Fruit fly (Drosophila melanogaster): ENCODE results near the gene Act88F.

The Act88F gene

dm6 chr3R:15420375-15420931 lies 19.3 kb upstream of the Act88F start (continued):
- TF ChIP-seq CG1832 (GFP tag; optimal IDR thresholded peaks at IDR 0.05) (peak; percentile 57), sob (GFP tag; IDR thresholded peaks at IDR 0.05) (no peak), CG3995 (GFP tag; optimal IDR thresholded peaks at IDR 0.05) (no peak), pum (GFP tag; optimal IDR thresholded peaks at IDR 0.05) (no peak), Jarid2 (GFP tag; optimal IDR thresholded peaks at IDR 0.05) (peak; percentile 43), Med (GFP tag) (peak; percentile 45), zfh2 (GFP tag; optimal IDR thresholded peaks at IDR 0.05) (no peak), nerfin-1 (tag; optimal IDR thresholded peaks at IDR 0.05) (no peak), sqz (GFP tag; optimal IDR thresholded peaks at IDR 0.05) (peak; percentile 82), danr (GFP tag; IDR thresholded peaks at IDR 0.05) (no peak), CG10543 (GFP tag; optimal IDR thresholded peaks at IDR 0.05) (peak; percentile 4), zen (tag; optimal IDR thresholded peaks at IDR 0.05) (peak; percentile 47), CG4424 (GFP tag; optimal IDR thresholded peaks at IDR 0.05) (no peak), CG9817 (tag; optimal IDR thresholded peaks at IDR 0.05) (no peak), Lpt (GFP tag; optimal IDR thresholded peaks at IDR 0.05) (peak; percentile 66), TFAM (GFP tag; optimal IDR thresholded peaks at IDR 0.05) (no peak), sens (GFP tag) (peak; percentile 69), CG15269 (tag; optimal IDR thresholded peaks at IDR 0.05) (no peak), Asciz (GFP tag; optimal IDR thresholded peaks at IDR 0.05) (no peak), dysf (GFP tag; IDR thresholded peaks at IDR 0.05) (no peak), CG13775 (GFP tag; optimal IDR thresholded peaks at IDR 0.05) (no peak), lbe (GFP tag; optimal IDR thresholded peaks at IDR 0.05) (no peak), disco-r (GFP tag; optimal IDR thresholded peaks at IDR 0.05) (no peak), Trl (optimal IDR thresholded peaks at IDR 0.05) (peak; percentile 87 to 97), Trl (GFP tag; optimal IDR thresholded peaks at IDR 0.05) (peak; percentile 41), rib (GFP tag; IDR thresholded peaks at IDR 0.05) (peak; percentile 25; the same call in 1 of the 2 replicates), Nf-YA (GFP tag; IDR thresholded peaks at IDR 0.05) (0 out of 2 replicates have a peak, but pooled peaks have one; percentile 10), Dbx (GFP tag; IDR thresholded peaks at IDR 0.05) (0 out of 3 replicates have a peak, but pooled peaks have one; percentile 37), unc-4 (GFP tag; IDR thresholded peaks at IDR 0.05; ENCODE audit: partially characterized antibody) (peak; percentile 22; the same call in 1 of the 2 replicates), CG16815 (GFP tag; optimal IDR thresholded peaks at IDR 0.05) (no peak), CG11695 (GFP tag; IDR thresholded peaks at IDR 0.05) (0 out of 3 replicates have a peak, but pooled peaks have one; percentile 53), CG5953 (GFP tag; IDR thresholded peaks at IDR 0.05) (0 out of 2 replicates have a peak, but pooled peaks have one; percentile 12), hbn (GFP tag; IDR thresholded peaks at IDR 0.05; ENCODE audit: partially characterized antibody) (0 out of 2 replicates have a peak, but pooled peaks have one; percentile 49), Dfd (GFP tag; optimal IDR thresholded peaks at IDR 0.05) (no peak), NC2α (GFP tag; optimal IDR thresholded peaks at IDR 0.05) (no peak), slbo (GFP tag; IDR thresholded peaks at IDR 0.05) (no peak), Dll (GFP tag; IDR thresholded peaks at IDR 0.05; ENCODE audit: partially characterized antibody) (peak; percentile 47; the same call in 1 of the 4 replicates), HHEX (GFP tag; optimal IDR thresholded peaks at IDR 0.05) (no peak), chinmo (GFP tag; IDR thresholded peaks at IDR 0.05; ENCODE audit: partially characterized antibody) (0 out of 4 replicates have a peak, but pooled peaks have one; percentile 44), CG10209 (GFP tag; optimal IDR thresholded peaks at IDR 0.05) (no peak), CG2875 (GFP tag; optimal IDR thresholded peaks at IDR 0.05) (no peak), crol (GFP tag; IDR thresholded peaks at IDR 0.05) (peak; percentile 43; the same call in 1 of the 2 replicates), CG17829 (tag; optimal IDR thresholded peaks at IDR 0.05) (peak; percentile 0), CG8290 (GFP tag; optimal IDR thresholded peaks at IDR 0.05) (no peak), CG8290 (tag; optimal IDR thresholded peaks at IDR 0.05) (peak in 1 of 2 experiments; percentile 30), cato (GFP tag; optimal IDR thresholded peaks at IDR 0.05; ENCODE audit: borderline replicate concordance) (no peak), bab2 (GFP tag; optimal IDR thresholded peaks at IDR 0.05) (no peak), BtbVII (GFP tag; optimal IDR thresholded peaks at IDR 0.05) (no peak), Sry-δ (GFP tag; optimal IDR thresholded peaks at IDR 0.05) (no peak), Ets65A (GFP tag) (peak; percentile 49), dmrt99B (tag; optimal IDR thresholded peaks at IDR 0.05) (no peak)

Data from whole organism, embryonic.